Worm (Caenorhabditis elegans) whole organism, mixed stage, embryonic: ENCODE results near the gene F56A8.4.

Experiments used
- M03D4.4 ChIP-seq: sonication (generic microtip); optimal IDR thresholded peaks from 2 replicates; lab custom pipeline; 2017; ENCODE audit warnings: mild to moderate bottlenecking, missing genetic modification characterization, missing compliant biosample characterization
- bed-3 ChIP-seq: fragments of 200-800 bp; sonication (Bioruptor generic); optimal IDR thresholded peaks from 3 replicates; lab custom pipeline; 2018; ENCODE audit warnings: mild to moderate bottlenecking, missing genetic modification characterization, moderate library complexity, missing compliant biosample characterization
- blmp-1 ChIP-seq: fragments of 150-350 bp; optimal IDR thresholded peaks from 2 replicates; lab custom pipeline; 2014; ENCODE audit warnings: missing biosample characterization, missing genetic modification characterization
- ceh-39 ChIP-seq: fragments of 150-350 bp; optimal IDR thresholded peaks from 2 replicates; lab custom pipeline; 2014; ENCODE audit warnings: missing biosample characterization, missing genetic modification characterization
- ceh-43 ChIP-seq: fragments of 200-800 bp; sonication (Bioruptor generic); optimal IDR thresholded peaks from 2 replicates; lab custom pipeline; 2018; ENCODE audit warnings: mild to moderate bottlenecking, missing genetic modification characterization, moderate library complexity, missing compliant biosample characterization
- ceh-83 ChIP-seq: fragments of 200-800 bp; sonication (Bioruptor generic); optimal IDR thresholded peaks from 2 replicates; lab custom pipeline; 2018; ENCODE audit warnings: mild to moderate bottlenecking, missing genetic modification characterization, missing compliant biosample characterization
- ces-1 ChIP-seq: fragments of 150-350 bp; optimal IDR thresholded peaks from 2 replicates; lab custom pipeline; 2014; ENCODE audit warnings: missing biosample characterization, missing genetic modification reagents, missing genetic modification characterization
- cnd-1 ChIP-seq: fragments of 200-800 bp; sonication (Bioruptor generic); optimal IDR thresholded peaks from 2 replicates; lab custom pipeline; 2018; ENCODE audit warnings: mild to moderate bottlenecking, missing genetic modification characterization, missing compliant biosample characterization
- drap-1 ChIP-seq: fragments of 200-800 bp; sonication (Bioruptor generic); optimal IDR thresholded peaks from 3 replicates; lab custom pipeline; 2018; ENCODE audit warnings: mild to moderate bottlenecking, missing genetic modification characterization, missing compliant biosample characterization
- elt-1 ChIP-seq: sonication (generic microtip); optimal IDR thresholded peaks from 2 replicates; lab custom pipeline; 2017; ENCODE audit warnings: missing genetic modification characterization, mild to moderate bottlenecking, missing compliant biosample characterization, antibody characterized with exemption, moderate library complexity, borderline replicate concordance; ENCODE audit not compliant: insufficient read depth
- elt-3 ChIP-seq: fragments of 150-350 bp; optimal IDR thresholded peaks from 2 replicates; lab custom pipeline; 2014; ENCODE audit warnings: missing biosample characterization, missing genetic modification characterization
- flh-1 ChIP-seq: fragments of 200-800 bp; sonication (Bioruptor generic); optimal IDR thresholded peaks from 2 replicates; lab custom pipeline; 2018; ENCODE audit warnings: mild to moderate bottlenecking, missing genetic modification characterization, moderate library complexity, missing compliant biosample characterization
- ham-2 ChIP-seq: fragments of 200-800 bp; sonication (Bioruptor generic); optimal IDR thresholded peaks from 2 replicates; lab custom pipeline; 2018; ENCODE audit warnings: mild to moderate bottlenecking, missing genetic modification characterization, missing compliant biosample characterization
- hlh-1 ChIP-seq: fragments of 150-350 bp; optimal IDR thresholded peaks from 2 replicates; lab custom pipeline; 2014; ENCODE audit warnings: missing biosample characterization, missing genetic modification reagents, missing genetic modification characterization
- lin-13 ChIP-seq: fragments of 150-350 bp; optimal IDR thresholded peaks from 2 replicates; lab custom pipeline; 2014; ENCODE audit warnings: missing biosample characterization, missing genetic modification characterization
- lin-32 ChIP-seq: fragments of 200-800 bp; sonication (Bioruptor generic); optimal IDR thresholded peaks from 2 replicates; lab custom pipeline; 2018; ENCODE audit warnings: mild to moderate bottlenecking, missing genetic modification characterization, missing compliant biosample characterization
- lsy-2 ChIP-seq: fragments of 150-350 bp; optimal IDR thresholded peaks from 2 replicates; lab custom pipeline; 2014; ENCODE audit warnings: missing biosample characterization, missing genetic modification characterization
- mab-5 ChIP-seq: fragments of 150-350 bp; optimal IDR thresholded peaks from 2 replicates; lab custom pipeline; 2014; ENCODE audit warnings: missing biosample characterization, missing genetic modification characterization
- mep-1 ChIP-seq: fragments of 150-350 bp; optimal IDR thresholded peaks from 2 replicates; lab custom pipeline; 2017; ENCODE audit warnings: missing biosample characterization, missing genetic modification reagents, missing genetic modification characterization, inconsistent platforms
- mls-2 ChIP-seq: sonication (generic microtip); optimal IDR thresholded peaks from 2 replicates; lab custom pipeline; 2016; ENCODE audit warnings: mild to moderate bottlenecking, missing genetic modification characterization, moderate library complexity, missing compliant biosample characterization
- nhr-12 ChIP-seq: fragments of 150-350 bp; optimal IDR thresholded peaks from 2 replicates; lab custom pipeline; 2014; ENCODE audit warnings: missing biosample characterization, missing genetic modification characterization
- nhr-2 ChIP-seq: fragments of 150-350 bp; optimal IDR thresholded peaks from 2 replicates; lab custom pipeline; 2014; ENCODE audit warnings: missing biosample characterization, missing genetic modification characterization
- nhr-237 ChIP-seq: fragments of 150-350 bp; optimal IDR thresholded peaks from 2 replicates; lab custom pipeline; 2014; ENCODE audit warnings: missing biosample characterization, missing genetic modification characterization
- nhr-28 ChIP-seq: fragments of 150-350 bp; optimal IDR thresholded peaks from 2 replicates; lab custom pipeline; 2014; ENCODE audit warnings: missing biosample characterization, missing genetic modification characterization
- nhr-76 ChIP-seq: sonication (generic microtip); optimal IDR thresholded peaks from 2 replicates; lab custom pipeline; 2017; ENCODE audit warnings: missing biosample characterization, missing genetic modification characterization
- pha-4 ChIP-seq: fragments of 150-350 bp; optimal IDR thresholded peaks from 2 replicates; lab custom pipeline; 2018; ENCODE audit warnings: missing biosample characterization, missing genetic modification reagents, missing genetic modification characterization
- sem-2 ChIP-seq: fragments of 200-800 bp; sonication (Bioruptor generic); optimal IDR thresholded peaks from 2 replicates; lab custom pipeline; 2018; ENCODE audit warnings: mild to moderate bottlenecking, missing genetic modification characterization, missing compliant biosample characterization
- snpc-4 ChIP-seq: fragments of 150-350 bp; optimal IDR thresholded peaks from 2 replicates; lab custom pipeline; 2014; ENCODE audit warnings: missing biosample characterization, missing genetic modification characterization
- sptf-1 ChIP-seq: sonication (generic microtip); optimal IDR thresholded peaks from 2 replicates; lab custom pipeline; 2017; ENCODE audit warnings: mild to moderate bottlenecking, missing genetic modification characterization, moderate library complexity, missing compliant biosample characterization
- tbx-8 ChIP-seq: fragments of 200-800 bp; sonication (Bioruptor generic); optimal IDR thresholded peaks from 2 replicates; lab custom pipeline; 2018; ENCODE audit warnings: mild to moderate bottlenecking, missing genetic modification characterization, moderate library complexity, missing compliant biosample characterization
- unc-120 ChIP-seq: sonication (generic microtip); optimal IDR thresholded peaks from 2 replicates; lab custom pipeline; 2017; ENCODE audit warnings: missing genetic modification characterization, missing compliant biosample characterization; ENCODE audit not compliant: poor library complexity, severe bottlenecking
- unc-39 ChIP-seq: fragments of 150-350 bp; optimal IDR thresholded peaks from 2 replicates; lab custom pipeline; 2014; ENCODE audit warnings: missing biosample characterization, missing genetic modification characterization
- unc-62 ChIP-seq: fragments of 150-350 bp; optimal IDR thresholded peaks from 2 replicates; lab custom pipeline; 2014; ENCODE audit warnings: missing biosample characterization, missing genetic modification reagents, missing genetic modification characterization
- zip-8 ChIP-seq: fragments of 150-350 bp; optimal IDR thresholded peaks from 2 replicates; lab custom pipeline; 2014; ENCODE audit warnings: missing biosample characterization, missing genetic modification characterization
- ztf-11 ChIP-seq: fragments of 150-350 bp; optimal IDR thresholded peaks from 2 replicates; lab custom pipeline; 2014; ENCODE audit warnings: missing biosample characterization, missing genetic modification characterization

The F56A8.4 gene

DNA sequence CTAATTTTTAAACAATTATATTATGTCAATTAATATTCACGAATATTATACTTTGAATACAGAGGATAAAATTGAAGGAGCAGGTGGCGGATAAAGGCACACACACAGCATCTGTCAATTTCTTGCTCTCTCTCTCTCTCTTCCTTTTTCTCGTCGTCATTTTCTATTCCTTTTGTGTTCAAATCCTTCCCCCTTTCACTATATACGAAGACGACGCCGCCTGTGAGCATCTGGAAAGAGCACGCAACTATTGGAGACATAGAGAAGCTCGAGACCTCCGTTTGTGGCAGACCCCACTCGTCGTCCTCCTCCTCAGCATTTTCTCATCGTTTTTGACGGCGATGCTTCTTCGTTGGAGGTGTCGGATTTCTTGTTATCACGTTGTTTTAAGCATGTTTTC, 4.9 kb upstream of the F56A8.4 start:
- TF ChIP-seq ztf-11 (tag; lab: Kevin White, UChicago) (no peak), pha-4 (tag; lab: Kevin White, UChicago) (no peak), M03D4.4 (tag; lab: Kevin White, UChicago) (no peak), nhr-237 (tag; lab: Kevin White, UChicago) (no peak), blmp-1 (tag; lab: Kevin White, UChicago) (no peak), nhr-2 (no peak), unc-120 (tag; lab: Kevin White, UChicago) (no peak), lsy-2 (no peak), ceh-39 (peak; percentile 12), unc-39 (tag; lab: Kevin White, UChicago) (no peak), flh-1 (GFP tag; lab: Kevin White, UChicago) (no peak), elt-3 (no peak), cnd-1 (tag; lab: Kevin White, UChicago) (peak; percentile 87), bed-3 (GFP tag; lab: Kevin White, UChicago) (no peak), nhr-76 (tag; lab: Kevin White, UChicago) (no peak), mls-2 (peak; percentile 7), lin-13 (tag; lab: Kevin White, UChicago) (peak; percentile 0), lin-32 (peak; percentile 15), drap-1 (GFP tag; lab: Kevin White, UChicago) (no peak), hlh-1 (tag; lab: Kevin White, UChicago) (peak; percentile 14), ham-2 (GFP tag; lab: Kevin White, UChicago) (no peak), ces-1 (GFP tag; lab: Kevin White, UChicago) (peak; percentile 86), mab-5 (tag; lab: Kevin White, UChicago) (no peak), elt-1 (tag; lab: Kevin White, UChicago) (no peak), nhr-12 (tag; lab: Kevin White, UChicago) (no peak), ceh-43 (GFP tag; lab: Kevin White, UChicago) (no peak), ceh-83 (no peak), nhr-28 (tag; lab: Kevin White, UChicago) (no peak), tbx-8 (GFP tag; lab: Kevin White, UChicago) (no peak), mep-1 (tag; lab: Kevin White, UChicago) (no peak), snpc-4 (tag; lab: Kevin White, UChicago) (no peak), sptf-1 (tag; lab: Kevin White, UChicago) (no peak), zip-8 (tag; lab: Kevin White, UChicago) (no peak), sem-2 (GFP tag; lab: Kevin White, UChicago) (no peak), unc-62 (GFP tag; lab: Kevin White, UChicago) (no peak)

DNA sequence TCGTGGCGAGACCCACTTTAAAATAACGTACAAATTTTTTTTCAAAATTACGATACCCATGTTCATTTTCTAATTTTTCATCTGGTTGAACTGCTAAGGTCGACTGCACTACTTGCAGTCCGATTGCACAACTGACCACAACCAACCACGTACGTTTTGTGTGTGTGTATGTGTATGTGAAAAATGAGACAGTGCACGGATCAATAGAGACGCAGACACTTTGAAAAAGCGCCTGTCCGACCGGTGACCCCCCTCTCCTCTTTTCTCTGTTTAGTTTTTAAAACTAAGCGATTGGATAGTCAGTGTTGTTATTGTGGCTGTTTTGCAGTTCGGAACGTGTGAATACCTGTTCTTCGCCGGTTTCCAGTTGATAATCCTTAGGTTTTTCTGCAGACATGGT, 4.3 kb upstream of the F56A8.4 start:
- peak; percentile 89 for TF ChIP-seq hlh-1 (tag; lab: Kevin White, UChicago)
- no peak for TF ChIP-seq cnd-1 (tag; lab: Kevin White, UChicago)
- TF ChIP-seq lsy-2, result no peak
- no peak for TF ChIP-seq ceh-39
- peak; percentile 20 for TF ChIP-seq zip-8 (tag; lab: Kevin White, UChicago)
- no peak for TF ChIP-seq ces-1 (GFP tag; lab: Kevin White, UChicago)
- TF ChIP-seq nhr-28 (tag; lab: Kevin White, UChicago), result no peak
- peak; percentile 87 for TF ChIP-seq nhr-2
- no peak for TF ChIP-seq sptf-1 (tag; lab: Kevin White, UChicago)

DNA sequence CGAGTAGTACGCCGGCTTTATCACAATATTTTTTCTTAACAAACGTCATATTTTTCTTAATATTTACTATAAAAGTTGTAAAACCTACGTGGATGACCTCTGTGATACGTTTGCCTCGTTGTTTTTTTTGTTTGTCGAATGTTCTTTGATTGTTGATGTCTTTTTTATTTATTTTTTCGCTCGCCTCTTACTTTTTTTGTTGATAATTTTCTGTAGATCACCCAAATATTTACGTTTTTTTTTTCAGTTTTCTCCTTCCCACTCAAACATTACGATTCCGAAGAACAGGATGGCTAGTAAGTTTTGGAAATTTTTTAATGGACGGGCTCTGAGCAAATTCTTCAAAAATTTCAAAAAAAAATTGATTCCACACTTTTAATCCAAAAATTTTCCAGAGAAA, 2.7 kb upstream of the F56A8.4 start:
- no peak for TF ChIP-seq pha-4 (tag; lab: Kevin White, UChicago)
- no peak for TF ChIP-seq mab-5 (tag; lab: Kevin White, UChicago)
- no peak for TF ChIP-seq drap-1 (GFP tag; lab: Kevin White, UChicago)
- no peak for TF ChIP-seq bed-3 (GFP tag; lab: Kevin White, UChicago)
- no peak for TF ChIP-seq blmp-1 (tag; lab: Kevin White, UChicago)
- no peak for TF ChIP-seq unc-120 (tag; lab: Kevin White, UChicago)
- no peak for TF ChIP-seq nhr-237 (tag; lab: Kevin White, UChicago)
- TF ChIP-seq snpc-4 (tag; lab: Kevin White, UChicago), result no peak
- TF ChIP-seq nhr-28 (tag; lab: Kevin White, UChicago), result no peak
- TF ChIP-seq unc-62 (GFP tag; lab: Kevin White, UChicago), result no peak
- TF ChIP-seq ceh-83, result no peak
- TF ChIP-seq ceh-43 (GFP tag; lab: Kevin White, UChicago), result no peak
- no peak for TF ChIP-seq elt-1 (tag; lab: Kevin White, UChicago)
